Fruit fly (Drosophila melanogaster) whole organism, prepupa: ENCODE measurements around the gene CG43319.

ENCODE experiments used
- CG10631 ChIP-seq: fragments of 200-800 bp; sonication (Bioruptor generic); optimal IDR thresholded peaks from 2 replicates; lab custom pipeline; 2016; ENCODE audit warnings: missing biosample characterization, missing genetic modification characterization
- CG11294 ChIP-seq: fragments of 200-800 bp; sonication (Bioruptor generic); IDR thresholded peaks from 2 replicates; pipeline ENCODE4 v1.3.6; 2022; ENCODE audit warnings: missing biosample characterization, missing genetic modification characterization
- CG15336 ChIP-seq: fragments of 200-800 bp; sonication (Bioruptor generic); IDR thresholded peaks from 2 replicates; pipeline ENCODE4 v1.3.6; 2022; ENCODE audit warnings: missing biosample characterization, missing genetic modification characterization
- CG1621 ChIP-seq: fragments of 200-800 bp; sonication (Bioruptor generic); optimal IDR thresholded peaks from 3 replicates; lab custom pipeline; 2018; ENCODE audit warnings: missing biosample characterization, mild to moderate bottlenecking, missing genetic modification characterization
- CG16779 ChIP-seq: fragments of 200-800 bp; sonication (Bioruptor generic); optimal IDR thresholded peaks from 3 replicates; lab custom pipeline; 2017; ENCODE audit warnings: missing biosample characterization, mild to moderate bottlenecking, missing genetic modification characterization
- CG6276 ChIP-seq: fragments of 200-800 bp; sonication (Bioruptor generic); optimal IDR thresholded peaks from 2 replicates; lab custom pipeline; 2017; ENCODE audit warnings: missing biosample characterization, mild to moderate bottlenecking, missing genetic modification characterization
- CG6792 ChIP-seq: fragments of 200-800 bp; sonication (Bioruptor generic); optimal IDR thresholded peaks from 3 replicates; lab custom pipeline; 2016; ENCODE audit warnings: missing biosample characterization, missing genetic modification characterization
- Eip93F ChIP-seq: fragments of 200-800 bp; sonication (Bioruptor generic); optimal IDR thresholded peaks from 2 replicates; lab custom pipeline; 2016; ENCODE audit warnings: missing biosample characterization, mild to moderate bottlenecking, missing genetic modification characterization
- Lpt ChIP-seq: fragments of 200-800 bp; sonication (Bioruptor generic); optimal IDR thresholded peaks from 3 replicates; lab custom pipeline; 2016; ENCODE audit warnings: missing biosample characterization, missing genetic modification characterization
- Sox102F ChIP-seq: fragments of 200-800 bp; sonication (Bioruptor generic); optimal IDR thresholded peaks from 2 replicates; lab custom pipeline; 2016; ENCODE audit warnings: missing biosample characterization, mild to moderate bottlenecking, missing genetic modification characterization
- lz ChIP-seq: fragments of 200-800 bp; sonication (Bioruptor generic); optimal IDR thresholded peaks from 3 replicates; lab custom pipeline; 2016; ENCODE audit warnings: missing biosample characterization, missing genetic modification characterization

- TF ChIP-seq CG6792 (GFP tag; lab: Kevin White, UChicago): no peak
- no peak for TF ChIP-seq CG10631
- no peak for TF ChIP-seq CG15336
- no peak for TF ChIP-seq CG16779
- no peak for TF ChIP-seq Lpt (GFP tag; lab: Kevin White, UChicago)
- no peak for TF ChIP-seq lz (GFP tag; lab: Kevin White, UChicago)
- TF ChIP-seq CG11294 (GFP tag; lab: Robert Waterston, UW): no peak
- no peak for TF ChIP-seq CG1621 (tag; lab: Kevin White, UChicago)
- TF ChIP-seq CG6276 (GFP tag; lab: Kevin White, UChicago): no peak
- no peak for TF ChIP-seq Eip93F
- no peak for TF ChIP-seq Sox102F (GFP tag; lab: Kevin White, UChicago)
These were observed 41.8 kb upstream of the CG43319 start, which contains the start of gene RpS10a for dm6 chr3R:27652156-27652810.
